Fruit fly (Drosophila melanogaster): ENCODE results near the gene CG42237.
A peak's percentile ranks its signal among the peaks of the same experiment; 100 is the strongest.

CG42237 gene

DNA sequence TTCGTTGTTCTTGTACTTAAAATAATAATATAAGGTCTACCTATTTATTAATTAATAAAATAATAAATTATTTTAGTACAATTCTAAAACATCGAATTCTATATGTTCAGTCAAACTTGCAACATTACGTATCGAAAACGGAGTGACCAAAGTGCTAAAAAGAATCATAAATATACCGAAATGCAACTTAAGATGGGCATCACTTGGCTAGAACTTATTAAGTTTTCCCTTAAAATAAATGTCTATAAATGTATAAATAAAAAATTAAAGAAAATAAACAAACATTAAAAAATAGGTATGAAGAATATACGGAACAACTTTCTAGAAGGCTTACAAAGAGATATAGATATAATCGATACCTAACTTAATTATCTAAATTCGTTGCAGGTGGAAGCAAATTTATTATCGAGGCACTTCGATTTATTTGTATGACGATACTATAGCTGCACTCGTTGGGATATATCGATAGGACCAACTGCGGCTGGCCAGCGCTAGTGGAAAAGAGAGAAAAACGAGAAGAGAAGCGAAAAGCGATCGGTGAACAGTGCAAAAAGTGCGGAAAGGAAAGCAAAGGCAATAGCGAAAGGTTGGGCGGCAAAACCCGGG lies 24.2 kb upstream of the CG42237 start, which contains the start of gene lic:
lic (plus strand) TSS at position 490 of the 606 bp plus-strand sequence.
- TF ChIP-seq bab1 (GFP tag; optimal IDR thresholded peaks at IDR 0.05) (peak; percentile 39), Hr96 (GFP tag; optimal IDR thresholded peaks at IDR 0.05) (no peak), kay (GFP tag; ENCODE audit: borderline replicate concordance) (peak; percentile 31)

DNA sequence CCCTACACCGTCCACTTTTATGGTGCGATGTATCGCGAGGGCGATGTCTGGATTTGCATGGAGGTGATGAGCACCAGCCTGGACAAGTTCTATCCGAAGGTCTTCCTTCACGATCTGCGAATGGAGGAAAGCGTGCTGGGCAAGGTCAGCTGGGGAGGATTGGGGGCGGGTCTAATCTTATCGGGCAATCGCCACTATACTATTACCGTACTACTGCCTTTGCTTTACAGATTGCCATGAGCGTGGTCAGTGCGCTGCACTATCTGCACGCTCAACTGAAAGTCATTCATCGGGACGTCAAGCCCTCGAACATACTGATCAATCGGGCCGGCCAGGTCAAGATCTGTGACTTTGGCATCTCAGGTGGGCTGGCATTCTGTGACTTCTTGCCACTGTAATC lies 23.1 kb upstream of the CG42237 start:
- TF ChIP-seq CG7101 (tag; optimal IDR thresholded peaks at IDR 0.05) (no peak), cic (GFP tag; optimal IDR thresholded peaks at IDR 0.05) (peak; percentile 96)

DNA sequence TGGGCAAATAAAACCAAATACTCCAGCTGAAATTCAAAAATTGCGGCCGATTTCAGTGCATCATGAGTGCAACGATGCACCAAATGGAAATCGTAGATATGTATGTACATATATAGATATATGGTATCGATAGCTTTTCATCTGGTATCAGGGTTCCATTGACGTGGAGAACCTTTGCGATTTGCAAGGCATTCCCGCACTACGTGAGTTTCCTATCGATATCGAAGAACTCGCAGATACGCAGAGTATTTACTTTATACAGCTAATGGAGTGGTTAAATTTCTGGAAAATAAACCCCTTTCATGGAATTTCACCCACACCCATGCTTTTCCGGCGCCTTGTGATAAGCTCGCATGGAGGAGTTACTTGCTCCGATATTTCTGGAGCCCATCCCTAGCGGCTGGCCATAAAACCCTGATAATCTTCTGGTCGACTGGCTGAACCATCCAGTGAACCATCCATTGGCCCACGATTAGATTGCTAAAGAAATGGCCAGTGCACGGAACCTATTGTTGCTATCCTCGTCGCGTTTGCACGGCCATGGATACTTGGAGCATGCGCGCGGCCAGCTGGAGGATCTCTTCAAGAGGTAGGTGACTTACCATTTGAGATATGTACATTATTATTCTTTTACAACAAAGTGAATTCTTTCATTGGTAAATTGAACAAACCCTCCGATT lies 20.7 kb upstream of the CG42237 start, which contains the start of gene CG2200:
CG2200 (plus strand) TSS at position 215 of the 680 bp plus-strand sequence.
- TF ChIP-seq tj (GFP tag; optimal IDR thresholded peaks at IDR 0.05) (peak; percentile 55), cnc (optimal IDR thresholded peaks at IDR 0.05) (no peak), pad (GFP tag; optimal IDR thresholded peaks at IDR 0.05) (peak; percentile 58), CG5204 (GFP tag; optimal IDR thresholded peaks at IDR 0.05) (peak; percentile 54), toe (GFP tag; optimal IDR thresholded peaks at IDR 0.05) (peak; percentile 48), Clk (GFP tag; optimal IDR thresholded peaks at IDR 0.05) (peak; percentile 15), CG11617 (GFP tag; optimal IDR thresholded peaks at IDR 0.05) (peak; percentile 83), bab1 (GFP tag; optimal IDR thresholded peaks at IDR 0.05) (peak; percentile 85), CG7101 (tag; optimal IDR thresholded peaks at IDR 0.05) (peak; percentile 83), ovo (GFP tag; optimal IDR thresholded peaks at IDR 0.05) (peak; percentile 25), cic (GFP tag; optimal IDR thresholded peaks at IDR 0.05) (peak; percentile 42), kay (GFP tag; ENCODE audit: borderline replicate concordance) (no peak), CG14711 (tag; optimal IDR thresholded peaks at IDR 0.05) (peak; percentile 77), Mnt (GFP tag; optimal IDR thresholded peaks at IDR 0.05) (peak; percentile 81), CG1620 (GFP tag; optimal IDR thresholded peaks at IDR 0.05) (peak; percentile 52), Crg-1 (GFP tag; optimal IDR thresholded peaks at IDR 0.05) (peak; percentile 84), CG33017 (tag; optimal IDR thresholded peaks at IDR 0.05) (peak; percentile 23), CG7045 (GFP tag; optimal IDR thresholded peaks at IDR 0.05) (peak; percentile 13), CG12768 (GFP tag; optimal IDR thresholded peaks at IDR 0.05) (peak; percentile 51), Hr96 (GFP tag; optimal IDR thresholded peaks at IDR 0.05) (peak; percentile 81)

DNA sequence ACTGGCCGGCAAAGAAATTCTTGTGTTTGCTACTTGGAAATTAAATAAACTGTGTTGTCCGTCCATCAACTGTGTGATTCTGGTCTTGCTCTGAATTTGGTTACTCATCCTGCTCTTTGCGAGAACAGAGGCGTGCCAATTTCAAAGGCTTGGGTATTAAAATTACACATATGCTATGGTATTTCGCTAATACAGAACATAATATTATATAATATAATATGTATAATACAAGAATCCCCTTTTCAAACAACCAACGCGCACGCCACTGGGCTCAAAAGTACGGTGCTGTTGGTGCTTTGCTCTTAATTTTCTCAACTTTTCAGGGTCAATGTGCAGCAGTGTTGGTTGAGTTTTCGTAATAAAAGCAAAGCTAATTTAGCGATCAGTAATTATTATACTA lies 15.0 kb upstream of the CG42237 start:
- TF ChIP-seq CG7101 (tag; optimal IDR thresholded peaks at IDR 0.05), result peak; percentile 20
- peak; percentile 16 for TF ChIP-seq CG14711 (tag; optimal IDR thresholded peaks at IDR 0.05)
- peak; percentile 22 for TF ChIP-seq CG33017 (tag; optimal IDR thresholded peaks at IDR 0.05)
- TF ChIP-seq Mnt (GFP tag; optimal IDR thresholded peaks at IDR 0.05), result no peak

DNA sequence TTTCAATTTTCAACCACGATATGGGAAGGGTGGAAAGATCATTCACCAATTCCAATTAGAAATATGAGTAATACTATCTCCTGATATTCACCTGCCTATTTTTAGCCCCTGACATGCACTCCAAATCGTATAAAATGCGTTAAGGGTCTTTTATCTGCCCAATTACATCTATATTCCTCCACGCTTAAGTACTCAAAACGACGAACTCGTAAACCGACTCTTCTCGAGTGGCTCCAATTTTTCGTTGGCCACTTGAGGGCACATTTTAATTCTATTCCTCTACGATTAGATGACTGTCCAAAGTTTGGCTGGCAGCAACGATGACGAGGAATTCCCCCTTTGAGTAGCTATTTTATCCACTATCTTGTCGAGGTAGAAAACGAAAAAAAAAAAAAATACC lies 13.1 kb upstream of the CG42237 start:
- TF ChIP-seq CG7101 (tag; optimal IDR thresholded peaks at IDR 0.05), result no peak
- no peak for TF ChIP-seq ovo (GFP tag; optimal IDR thresholded peaks at IDR 0.05)
- TF ChIP-seq bab1 (GFP tag; optimal IDR thresholded peaks at IDR 0.05), result no peak
- no peak for TF ChIP-seq cic (GFP tag; optimal IDR thresholded peaks at IDR 0.05)
- TF ChIP-seq kay (GFP tag; ENCODE audit: borderline replicate concordance), result no peak
- TF ChIP-seq CG5204 (GFP tag; optimal IDR thresholded peaks at IDR 0.05), result no peak
- no peak for TF ChIP-seq Clk (GFP tag; optimal IDR thresholded peaks at IDR 0.05)
- TF ChIP-seq CG33017 (tag; optimal IDR thresholded peaks at IDR 0.05), result no peak
- no peak for TF ChIP-seq Hr96 (GFP tag; optimal IDR thresholded peaks at IDR 0.05)
- TF ChIP-seq Crg-1 (GFP tag; optimal IDR thresholded peaks at IDR 0.05), result no peak
- no peak for TF ChIP-seq CG11617 (GFP tag; optimal IDR thresholded peaks at IDR 0.05)
- no peak for TF ChIP-seq CG1620 (GFP tag; optimal IDR thresholded peaks at IDR 0.05)
- no peak for TF ChIP-seq tj (GFP tag; optimal IDR thresholded peaks at IDR 0.05)
- no peak for TF ChIP-seq CG12768 (GFP tag; optimal IDR thresholded peaks at IDR 0.05)
- TF ChIP-seq cnc (optimal IDR thresholded peaks at IDR 0.05), result no peak
- TF ChIP-seq CG7045 (GFP tag; optimal IDR thresholded peaks at IDR 0.05), result no peak

DNA sequence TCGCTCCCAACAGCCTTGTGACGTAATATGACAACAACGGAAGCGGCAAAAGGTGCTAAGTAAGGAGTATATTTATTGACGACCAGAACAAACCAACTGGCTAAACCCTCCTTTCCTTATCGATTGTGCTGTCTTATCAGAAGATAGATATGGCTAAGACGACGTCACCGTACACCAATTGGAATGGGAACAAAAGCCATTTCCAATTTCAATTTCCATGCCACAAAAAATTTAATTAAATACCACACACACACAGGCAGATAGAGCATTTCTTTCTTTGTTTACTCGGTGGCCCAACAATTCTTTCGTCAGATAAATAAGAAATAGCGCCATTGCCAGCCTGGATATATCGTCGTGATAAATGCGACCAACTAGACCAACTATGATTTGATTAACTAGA lies 10.4 kb upstream of the CG42237 start:
- TF ChIP-seq bab1 (GFP tag; optimal IDR thresholded peaks at IDR 0.05) (no peak), Clk (GFP tag; optimal IDR thresholded peaks at IDR 0.05) (no peak), CG7045 (GFP tag; optimal IDR thresholded peaks at IDR 0.05) (no peak), CG33017 (tag; optimal IDR thresholded peaks at IDR 0.05) (no peak), Mnt (GFP tag; optimal IDR thresholded peaks at IDR 0.05) (peak; percentile 0), cic (GFP tag; optimal IDR thresholded peaks at IDR 0.05) (no peak), pad (GFP tag; optimal IDR thresholded peaks at IDR 0.05) (no peak)

DNA sequence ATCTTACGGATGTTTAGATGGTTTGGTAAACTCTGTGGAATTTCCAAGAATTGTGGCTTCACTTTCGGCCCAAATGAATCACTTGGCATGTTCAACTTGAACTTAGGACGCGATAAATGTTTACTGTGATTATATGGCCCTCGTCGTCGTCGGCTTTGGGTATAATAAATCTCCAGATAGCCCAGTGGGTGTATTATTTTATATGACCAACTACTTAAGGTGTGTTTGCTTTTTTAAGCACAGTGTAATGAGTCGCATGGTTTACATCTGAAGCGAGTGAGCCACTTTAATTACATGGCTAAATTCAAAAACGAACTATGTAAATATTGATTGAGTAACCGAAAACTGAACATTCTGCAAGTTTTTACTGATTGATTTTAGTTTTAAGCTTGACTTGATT lies 9.7 kb upstream of the CG42237 start:
- TF ChIP-seq CG1620 (GFP tag; optimal IDR thresholded peaks at IDR 0.05) (no peak), toe (GFP tag; optimal IDR thresholded peaks at IDR 0.05) (no peak), cnc (optimal IDR thresholded peaks at IDR 0.05) (no peak), CG12768 (GFP tag; optimal IDR thresholded peaks at IDR 0.05) (peak; percentile 22), CG5204 (GFP tag; optimal IDR thresholded peaks at IDR 0.05) (no peak), CG7045 (GFP tag; optimal IDR thresholded peaks at IDR 0.05) (peak; percentile 47), CG14711 (tag; optimal IDR thresholded peaks at IDR 0.05) (peak; percentile 31), CG33017 (tag; optimal IDR thresholded peaks at IDR 0.05) (peak; percentile 19), cic (GFP tag; optimal IDR thresholded peaks at IDR 0.05) (no peak), CG11617 (GFP tag; optimal IDR thresholded peaks at IDR 0.05) (no peak), Mnt (GFP tag; optimal IDR thresholded peaks at IDR 0.05) (peak; percentile 13), Clk (GFP tag; optimal IDR thresholded peaks at IDR 0.05) (no peak), bab1 (GFP tag; optimal IDR thresholded peaks at IDR 0.05) (no peak), tj (GFP tag; optimal IDR thresholded peaks at IDR 0.05) (peak; percentile 9), CG7101 (tag; optimal IDR thresholded peaks at IDR 0.05) (peak; percentile 60), pad (GFP tag; optimal IDR thresholded peaks at IDR 0.05) (peak; percentile 21), Crg-1 (GFP tag; optimal IDR thresholded peaks at IDR 0.05) (no peak), ovo (GFP tag; optimal IDR thresholded peaks at IDR 0.05) (no peak), kay (GFP tag; ENCODE audit: borderline replicate concordance) (peak; percentile 65), Hr96 (GFP tag; optimal IDR thresholded peaks at IDR 0.05) (no peak)
